Fruit fly (Drosophila melanogaster) whole organism, larva: ENCODE measurements around the gene CG31145.

Experiments used
- noc ChIP-seq: fragments of 200-800 bp; sonication (Bioruptor generic); optimal IDR thresholded peaks from 3 replicates; lab custom pipeline; 2019; ENCODE audit warnings: missing biosample characterization, mild to moderate bottlenecking, missing genetic modification characterization, moderate library complexity

Gene CG31145

DNA sequence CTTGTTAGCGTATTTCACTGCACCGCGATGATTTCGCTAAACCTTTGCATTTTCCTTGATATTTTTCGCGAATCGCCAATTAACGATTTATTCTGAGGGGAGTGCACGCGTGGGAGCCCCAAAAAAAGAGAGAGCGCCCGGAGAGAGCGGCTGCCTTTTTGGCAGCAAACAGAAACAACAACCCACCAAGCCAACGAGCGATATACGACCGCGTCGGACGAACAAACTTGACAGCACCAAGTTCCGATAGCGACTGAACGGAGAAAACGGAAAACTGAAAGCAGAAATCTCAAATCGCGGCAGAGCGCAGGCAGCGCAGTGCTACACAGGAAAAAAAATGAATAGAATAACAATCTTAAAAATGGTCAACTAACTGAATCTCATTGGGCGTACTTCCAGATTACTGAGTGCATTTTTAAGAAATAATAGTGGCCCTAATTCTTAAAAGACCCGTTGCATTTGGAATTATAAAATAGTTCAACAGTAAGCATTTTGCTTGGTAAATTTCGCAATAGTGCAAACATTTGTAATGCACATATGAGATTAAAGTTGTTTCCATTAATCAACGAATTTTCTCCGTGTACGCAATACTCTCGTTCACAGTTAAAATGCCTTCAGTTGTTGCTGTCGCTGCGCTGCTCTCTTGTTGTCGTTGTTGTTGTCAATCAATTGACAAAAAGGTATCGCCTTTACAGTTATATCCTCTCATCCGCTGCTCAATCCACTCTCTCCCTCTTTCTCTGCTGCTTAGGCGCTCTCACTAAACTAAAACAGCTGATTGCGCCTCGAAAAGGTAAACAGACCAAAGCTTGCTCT lies at the start of gene CG31145:
TSS of gene CG31145 (minus strand) at position 259 of the 816 bp plus-strand sequence.
- TF ChIP-seq noc (tag; lab: Kevin White, UChicago): peak; percentile 99

DNA sequence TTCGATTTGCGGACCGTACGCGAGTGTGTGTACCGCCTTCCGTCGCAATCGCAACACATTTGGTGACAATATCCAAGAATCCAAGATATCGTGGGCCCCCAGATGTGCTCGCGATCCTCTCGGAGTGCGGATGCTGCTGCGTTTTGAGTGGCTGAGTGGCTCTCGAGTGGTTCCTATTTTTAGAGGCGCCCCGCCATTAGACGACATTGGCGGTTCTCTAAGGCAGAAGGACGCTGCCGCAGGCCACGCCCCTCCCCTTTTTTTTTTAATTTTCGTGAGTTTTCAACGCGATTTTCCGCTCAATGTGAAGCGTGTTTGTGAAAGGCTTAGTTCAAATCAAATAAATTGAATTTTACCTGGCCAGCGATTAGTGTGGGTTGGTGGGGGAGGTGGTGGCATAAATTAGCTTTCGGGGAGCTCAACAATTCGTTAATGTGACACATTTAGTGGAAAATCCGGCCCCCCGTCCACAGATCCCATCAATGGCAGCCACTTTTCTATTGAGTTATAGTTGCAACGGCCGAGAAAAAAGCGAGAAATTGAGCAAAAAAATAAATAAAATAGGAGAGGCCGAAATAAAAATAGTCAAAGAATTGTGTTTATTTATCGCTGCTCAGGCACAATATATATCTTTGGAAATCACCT lies 49.0 kb upstream of the CG31145 start, which contains the start of gene nau:
TSS of gene nau (minus strand) at position 61 of the 645 bp plus-strand sequence.
- no peak for TF ChIP-seq noc (tag; lab: Kevin White, UChicago)

DNA sequence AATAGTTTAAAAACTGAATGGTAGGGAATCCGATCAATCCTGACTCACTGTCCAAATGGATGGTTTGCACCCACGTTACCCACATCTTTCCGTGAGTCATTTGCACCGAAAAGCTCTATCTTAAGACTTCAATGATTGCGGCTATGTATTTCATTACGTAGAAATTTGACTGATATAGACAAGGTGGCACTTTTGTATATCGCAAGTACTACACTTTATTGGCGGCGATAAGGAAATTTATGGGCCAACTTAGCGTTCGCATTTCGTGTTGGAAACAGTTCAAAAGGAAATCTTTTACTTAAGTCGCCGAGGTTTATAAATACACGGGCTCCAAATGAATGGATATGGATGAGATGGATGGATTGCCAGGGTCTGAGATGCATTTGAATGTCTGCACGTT lies 45.4 kb upstream of the CG31145 start:
- peak; percentile 42 for TF ChIP-seq noc (tag; lab: Kevin White, UChicago)

DNA sequence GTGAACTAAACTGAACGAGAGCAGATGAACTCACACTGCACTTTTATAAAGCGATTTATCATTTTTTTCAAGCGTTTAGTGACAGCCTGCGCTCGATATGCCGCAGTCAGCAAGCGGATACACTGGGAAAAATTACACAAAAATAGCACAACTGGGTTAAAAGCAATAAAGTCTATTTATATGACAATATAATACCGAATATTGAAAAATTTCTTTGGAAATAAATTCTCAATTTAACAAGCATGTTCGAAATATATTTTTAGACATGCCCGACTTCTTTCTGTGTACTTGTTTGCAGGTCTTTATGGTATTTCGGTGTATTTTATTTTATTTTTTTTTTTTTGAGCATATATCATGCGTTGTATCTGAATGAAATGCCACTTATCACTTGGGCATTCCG lies 44.4 kb upstream of the CG31145 start:
- no peak for TF ChIP-seq noc (tag; lab: Kevin White, UChicago)

DNA sequence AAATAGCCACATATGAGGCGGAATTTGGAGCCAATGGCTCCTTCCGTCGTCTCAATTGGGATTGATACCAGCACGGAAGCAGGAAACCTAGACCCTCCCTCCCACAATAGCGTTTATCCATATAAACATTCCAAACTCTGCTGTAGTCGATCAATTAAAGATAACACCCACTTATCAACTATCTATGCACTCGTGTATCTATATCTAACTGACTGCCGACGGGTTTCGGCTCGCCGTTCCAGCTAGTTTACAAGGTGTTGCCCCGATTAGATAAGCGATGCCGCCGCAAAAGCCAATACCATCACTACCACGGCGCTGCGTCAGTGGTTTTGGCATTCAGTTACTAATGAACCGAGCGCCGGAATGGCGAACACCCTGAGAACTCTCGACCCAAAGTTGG lies 41.7 kb upstream of the CG31145 start, which contains the start of gene CG10300:
TSS of gene CG10300 (plus strand) at position 333 of the 400 bp plus-strand sequence.
- no peak for TF ChIP-seq noc (tag; lab: Kevin White, UChicago)

DNA sequence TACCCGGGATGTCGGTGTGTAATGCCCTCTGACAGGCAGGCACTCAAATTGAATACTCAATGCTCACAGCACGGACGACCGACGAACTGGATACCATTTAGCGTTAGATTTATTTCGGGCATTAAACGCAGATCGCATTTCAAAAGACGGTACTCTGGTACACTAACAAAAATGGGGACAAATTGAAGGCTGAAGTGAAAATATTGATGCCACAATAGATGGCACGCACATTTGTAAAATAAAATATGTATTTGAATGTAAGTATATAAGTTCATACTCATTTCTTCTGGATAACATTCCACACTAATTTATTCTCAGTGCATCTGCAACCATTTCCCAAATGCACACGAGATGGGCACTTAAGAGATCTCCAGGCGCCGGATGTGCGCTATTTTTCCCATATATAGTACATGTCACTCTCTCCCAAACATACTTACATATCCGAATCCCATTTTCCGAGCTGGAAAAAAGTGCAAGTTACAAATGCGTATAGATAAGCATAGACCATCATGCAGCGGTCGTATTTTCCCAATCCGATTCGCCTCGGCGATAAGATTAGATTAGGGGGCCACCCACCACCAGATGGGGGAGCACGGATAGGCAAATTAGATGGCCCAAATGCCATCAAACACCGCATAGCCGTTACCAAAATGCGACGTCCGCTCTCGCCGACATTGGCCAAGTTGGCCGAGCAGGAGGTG lies 40.2 kb upstream of the CG31145 start, which contains the start of gene CG10301:
TSS of gene CG10301 (plus strand) at position 651 of the 701 bp plus-strand sequence.
- no peak for TF ChIP-seq noc (tag; lab: Kevin White, UChicago)

DNA sequence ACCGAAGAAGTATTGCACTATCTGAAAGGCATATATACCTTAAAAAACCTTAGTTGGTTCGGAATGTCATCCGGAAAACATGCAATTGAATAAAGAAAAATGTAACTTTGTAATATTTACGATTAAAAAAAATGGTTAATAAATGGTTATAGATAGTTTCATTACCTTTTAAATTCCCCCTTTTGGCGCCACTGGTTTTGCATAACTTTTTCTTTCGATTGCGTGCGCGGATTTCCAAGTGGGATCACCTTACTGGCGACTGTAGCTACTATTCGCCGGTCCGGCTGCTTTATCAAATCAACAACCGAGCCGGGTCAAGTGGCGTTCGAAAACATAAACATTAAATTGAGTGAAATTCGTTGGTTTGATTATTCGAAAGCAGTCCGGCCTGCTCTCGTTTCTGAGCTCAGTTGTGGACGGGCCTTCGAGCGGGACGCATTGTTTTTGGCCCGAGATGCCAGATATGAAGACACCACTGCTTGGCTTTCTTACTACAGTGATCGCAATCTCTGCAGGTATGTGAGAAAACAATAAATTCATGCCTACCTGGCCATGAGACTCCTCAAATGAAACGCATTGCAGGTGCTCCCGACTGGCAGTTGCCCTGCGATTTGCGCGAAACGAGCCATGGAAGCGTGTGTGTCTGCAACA lies 35.0 kb upstream of the CG31145 start, which contains the start of gene Gba1b:
TSS of gene Gba1b (plus strand) at position 422 of the 651 bp plus-strand sequence.
- no peak for TF ChIP-seq noc (tag; lab: Kevin White, UChicago)

DNA sequence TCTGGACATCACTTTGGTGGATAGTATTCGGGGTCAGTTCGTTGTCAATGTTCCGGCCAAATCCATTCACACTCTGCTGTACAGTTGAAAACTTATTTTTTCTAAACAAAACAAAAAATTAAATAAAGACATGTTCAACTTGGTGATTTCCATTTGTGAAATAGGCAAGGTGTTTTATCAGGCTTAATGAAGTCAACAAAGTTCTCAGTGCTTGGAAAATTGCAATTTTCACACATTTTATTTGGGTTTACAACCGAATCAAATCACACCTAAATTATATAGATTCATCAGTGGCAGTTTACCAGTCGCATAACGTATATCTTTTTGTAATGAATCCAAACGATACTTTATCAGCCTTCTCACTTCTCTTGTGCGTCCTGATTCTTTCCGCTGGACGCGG lies 33.0 kb upstream of the CG31145 start, which contains the start of gene Qsox4:
TSS of gene Qsox4 (plus strand) at position 301 of the 400 bp plus-strand sequence.
- TF ChIP-seq noc (tag; lab: Kevin White, UChicago): no peak

DNA sequence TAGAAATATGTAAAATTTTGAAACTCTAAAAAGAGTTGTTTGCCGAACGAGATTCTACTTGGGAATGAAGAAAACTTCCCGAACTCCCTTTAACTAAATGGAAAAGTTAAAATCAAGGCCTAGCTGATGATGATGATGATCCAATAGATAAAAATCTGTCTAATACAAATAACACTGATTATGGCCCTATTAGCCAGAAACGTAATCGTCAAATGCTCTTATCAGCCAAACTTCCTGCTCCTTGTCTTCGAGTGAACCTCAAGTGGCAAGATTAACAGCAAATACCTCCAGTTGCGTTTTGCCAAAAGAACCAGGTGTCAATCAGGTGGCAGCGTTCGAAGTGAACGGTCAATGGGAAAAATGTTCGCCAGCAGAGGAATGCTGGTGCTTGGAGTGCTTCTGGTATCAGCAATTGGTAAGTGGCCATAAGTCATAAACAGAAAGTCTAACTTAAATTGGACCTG lies 30.9 kb upstream of the CG31145 start, which contains the start of the genes CG31468 and Gba1a:
TSS of gene CG31468 (minus strand) at position 51 of the 464 bp plus-strand sequence.
TSS of gene Gba1a (plus strand) at position 318 of the 464 bp plus-strand sequence.
- TF ChIP-seq noc (tag; lab: Kevin White, UChicago): no peak

DNA sequence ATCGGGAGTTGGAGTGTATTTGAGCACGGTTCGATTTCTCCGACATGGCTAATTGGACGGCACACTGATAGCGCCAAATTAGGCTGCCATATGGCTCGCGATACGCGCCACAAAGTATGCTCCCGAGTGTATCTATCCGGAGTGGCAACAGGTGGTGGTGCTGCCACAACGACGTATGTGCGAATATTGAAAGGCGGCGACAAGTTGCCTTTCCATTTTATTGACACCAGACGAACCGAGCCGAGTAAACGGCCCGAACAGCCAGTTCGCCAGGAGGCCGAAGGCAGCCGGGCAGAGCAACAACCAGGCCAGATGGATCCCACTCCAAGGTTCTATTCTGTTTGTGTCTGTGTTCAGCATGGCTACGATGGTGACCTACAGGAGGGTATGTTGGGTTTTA lies 29.4 kb upstream of the CG31145 start, which contains the start of gene prt:
TSS of gene prt (minus strand) at position 193 of the 400 bp plus-strand sequence.
- no peak for TF ChIP-seq noc (tag; lab: Kevin White, UChicago)

DNA sequence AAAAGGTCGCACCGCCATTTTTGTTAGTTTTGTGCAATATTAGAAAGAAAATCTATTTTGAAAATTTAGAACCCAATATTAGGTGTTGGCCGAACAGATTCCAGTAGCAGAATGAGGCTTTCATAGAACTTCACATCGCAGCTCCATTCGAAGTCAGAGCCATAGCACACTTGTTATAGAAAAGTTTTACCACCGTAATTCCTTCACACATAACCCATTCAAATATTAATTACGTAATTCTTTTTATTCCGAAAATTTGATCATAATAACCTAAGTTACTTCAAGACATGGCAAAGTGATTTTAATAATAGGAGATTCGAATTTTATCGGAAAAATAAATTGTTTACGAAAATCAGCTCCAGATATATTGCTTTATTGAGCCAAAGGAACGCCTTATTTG lies 26.7 kb upstream of the CG31145 start, which contains the start of gene CG10252:
TSS of gene CG10252 (minus strand) at position 101 of the 400 bp plus-strand sequence.
- TF ChIP-seq noc (tag; lab: Kevin White, UChicago): no peak

DNA sequence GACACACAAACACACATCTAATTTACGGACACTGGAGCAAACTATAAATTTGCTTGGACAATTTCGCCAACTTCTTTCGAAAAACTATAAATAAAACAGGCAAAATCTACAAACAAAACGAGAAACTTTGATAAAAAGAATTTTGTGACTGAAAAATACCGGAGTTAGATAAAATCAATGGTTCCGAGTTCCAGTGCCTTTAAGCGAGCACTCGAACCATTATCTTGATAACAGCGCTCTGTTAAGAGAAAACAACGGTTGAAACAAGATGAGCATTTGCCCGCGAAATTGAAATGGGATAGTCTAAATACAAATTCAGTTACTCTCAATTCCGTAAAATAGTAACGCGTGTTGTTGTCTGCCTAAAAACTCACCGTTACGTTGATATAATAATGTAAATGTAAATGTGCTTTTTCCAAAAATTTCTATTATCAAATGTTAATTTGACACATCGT lies 25.1 kb upstream of the CG31145 start, which contains the start of gene CG10254:
TSS of gene CG10254 (minus strand) at position 405 of the 455 bp plus-strand sequence.
- no peak for TF ChIP-seq noc (tag; lab: Kevin White, UChicago)

DNA sequence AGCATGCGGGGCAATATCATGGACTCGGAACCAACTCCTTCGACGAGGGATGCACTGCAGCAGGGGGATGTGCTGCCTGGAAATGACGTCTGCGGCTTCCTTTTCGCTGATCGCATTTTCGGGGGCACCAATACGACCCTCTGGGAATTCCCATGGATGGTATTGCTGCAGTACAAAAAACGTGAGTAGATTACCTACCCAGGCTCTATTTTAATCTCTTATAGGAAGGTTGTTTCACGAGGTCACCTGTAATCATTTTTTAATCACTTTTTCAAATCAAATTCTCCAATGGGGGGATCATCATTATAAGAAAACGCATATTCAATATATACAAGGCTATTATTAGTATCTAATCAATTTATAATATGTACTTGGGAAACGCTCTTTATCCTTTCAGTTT lies 17.5 kb upstream of the CG31145 start:
- no peak for TF ChIP-seq noc (tag; lab: Kevin White, UChicago)

DNA sequence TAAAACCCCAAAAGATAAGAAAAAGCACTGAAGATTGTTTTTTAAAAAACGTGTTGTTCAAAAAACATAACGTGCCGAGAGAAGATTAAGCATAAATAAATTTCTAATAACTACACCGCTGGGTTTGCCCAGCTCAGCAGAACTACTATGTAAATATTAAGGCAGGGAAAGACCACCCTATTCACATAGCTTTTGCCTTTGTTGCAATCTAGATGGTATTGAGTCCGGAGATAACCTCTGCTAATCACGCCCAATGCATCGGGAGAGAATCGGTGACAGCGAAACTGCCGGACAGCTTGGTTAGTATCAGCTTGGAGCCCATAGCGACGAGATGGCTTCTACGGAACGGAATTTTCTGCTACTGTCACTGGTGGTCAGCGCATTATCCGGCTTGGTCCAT lies 16.5 kb upstream of the CG31145 start, which contains the start of gene SPE:
TSS of gene SPE (plus strand) at position 301 of the 400 bp plus-strand sequence.
- TF ChIP-seq noc (tag; lab: Kevin White, UChicago): no peak
